Fruit fly (Drosophila melanogaster): ENCODE results near the gene twin.

The twin gene

dm6 chr3R:24230423-24231205, 8.8 kb upstream of the twin start, which contains the start of gene mask (continued):
- TF ChIP-seq D19A (tag; optimal IDR thresholded peaks at IDR 0.05) = peak; percentile 4
- no peak for TF ChIP-seq hkb (optimal IDR thresholded peaks at IDR 0.05)
- TF ChIP-seq hkb (GFP tag; IDR thresholded peaks at IDR 0.05) = peak; percentile 55; the same call in 1 of the 2 replicates
- peak; percentile 83 for TF ChIP-seq BEAF-32 (GFP tag; optimal IDR thresholded peaks at IDR 0.05)
- peak; percentile 69 for TF ChIP-seq grn (GFP tag; optimal IDR thresholded peaks at IDR 0.05)
- TF ChIP-seq HLH3B (GFP tag; IDR thresholded peaks at IDR 0.05) = peak; percentile 61
- TF ChIP-seq CG16779 (GFP tag; IDR thresholded peaks at IDR 0.05) = no peak
- TF ChIP-seq gfzf (GFP tag; optimal IDR thresholded peaks at IDR 0.05) = peak; percentile 89
- TF ChIP-seq tna (GFP tag; IDR thresholded peaks at IDR 0.05; ENCODE audit: partially characterized antibody) = no peak
- TF ChIP-seq Rx (GFP tag; IDR thresholded peaks at IDR 0.05) = peak; percentile 88
- TF ChIP-seq CG2120 (GFP tag; optimal IDR thresholded peaks at IDR 0.05) = peak; percentile 46
- TF ChIP-seq Sox102F (GFP tag; optimal IDR thresholded peaks at IDR 0.05) = no peak
- peak; percentile 83 for TF ChIP-seq Bteb2 (GFP tag; optimal IDR thresholded peaks at IDR 0.05)
- 0 out of 2 replicates have a peak, but pooled peaks have one; percentile 12 for TF ChIP-seq Awh (GFP tag; IDR thresholded peaks at IDR 0.05)
- peak; percentile 61 for TF ChIP-seq pzg (GFP tag; optimal IDR thresholded peaks at IDR 0.05)
- TF ChIP-seq zen (tag; optimal IDR thresholded peaks at IDR 0.05) = peak; percentile 37
- peak; percentile 75 for TF ChIP-seq seq (GFP tag; IDR thresholded peaks at IDR 0.05)
- peak; percentile 54 for TF ChIP-seq CG12299 (tag; optimal IDR thresholded peaks at IDR 0.05)
- TF ChIP-seq Dad (GFP tag; optimal IDR thresholded peaks at IDR 0.05) = peak; percentile 80
- peak; percentile 42; the same call in 1 of the 2 replicates for TF ChIP-seq Ada2b (GFP tag; IDR thresholded peaks at IDR 0.05)
- peak; percentile 33; the same call in 1 of the 2 replicates for TF ChIP-seq CG17612 (GFP tag; IDR thresholded peaks at IDR 0.05)
- peak; percentile 77 for TF ChIP-seq CG10431 (GFP tag; optimal IDR thresholded peaks at IDR 0.05)
- peak; percentile 92 for TF ChIP-seq CG10543 (GFP tag; optimal IDR thresholded peaks at IDR 0.05)
- TF ChIP-seq CG13123 (GFP tag; optimal IDR thresholded peaks at IDR 0.05) = peak; percentile 50
- TF ChIP-seq CG8281 (tag; optimal IDR thresholded peaks at IDR 0.05) = no peak
- peak; percentile 76 for TF ChIP-seq BtbVII (GFP tag; optimal IDR thresholded peaks at IDR 0.05)
- no peak for TF ChIP-seq sna (GFP tag; IDR thresholded peaks at IDR 0.05; ENCODE audit: partially characterized antibody)
- TF ChIP-seq vvl (GFP tag; IDR thresholded peaks at IDR 0.05) = peak; percentile 81
- peak; percentile 71 for TF ChIP-seq CG33557 (GFP tag; optimal IDR thresholded peaks at IDR 0.05)
- no peak for TF ChIP-seq pros (GFP tag; optimal IDR thresholded peaks at IDR 0.05)
- TF ChIP-seq vfl (GFP tag; optimal IDR thresholded peaks at IDR 0.05) = peak; percentile 45
- no peak; the same call in 1 of the 2 replicates for TF ChIP-seq ro (GFP tag; IDR thresholded peaks at IDR 0.05)
- peak; percentile 87 for TF ChIP-seq CG6765 (GFP tag; optimal IDR thresholded peaks at IDR 0.05)
- TF ChIP-seq Ptx1 (GFP tag; IDR thresholded peaks at IDR 0.05) = peak; percentile 70
- TF ChIP-seq CG4707 (GFP tag; optimal IDR thresholded peaks at IDR 0.05) = peak; percentile 54
- TF ChIP-seq HHEX (GFP tag; optimal IDR thresholded peaks at IDR 0.05) = peak; percentile 83
- TF ChIP-seq CG10959 (GFP tag; IDR thresholded peaks at IDR 0.05) = peak; percentile 68
- peak; percentile 76 for TF ChIP-seq YL-1 (GFP tag; optimal IDR thresholded peaks at IDR 0.05)
- TF ChIP-seq phol (tag; optimal IDR thresholded peaks at IDR 0.05) = peak; percentile 98
- peak; percentile 67 for TF ChIP-seq CG4854 (GFP tag; optimal IDR thresholded peaks at IDR 0.05)
- peak; percentile 59 for TF ChIP-seq stwl (tag; optimal IDR thresholded peaks at IDR 0.05)
- peak; percentile 66 for TF ChIP-seq Deaf1 (tag; optimal IDR thresholded peaks at IDR 0.05)
- peak in 1 of 2 experiments; percentile 62 for TF ChIP-seq tll (GFP tag; optimal IDR thresholded peaks at IDR 0.05)
- no peak for TF ChIP-seq CG3838 (GFP tag; optimal IDR thresholded peaks at IDR 0.05)
- peak; percentile 72 for TF ChIP-seq CG1024 (GFP tag; IDR thresholded peaks at IDR 0.05)
- peak; percentile 74 for TF ChIP-seq NK7.1 (GFP tag; optimal IDR thresholded peaks at IDR 0.05)
- peak; percentile 91 for TF ChIP-seq B-H2 (GFP tag; optimal IDR thresholded peaks at IDR 0.05)
- TF ChIP-seq CG30403 (GFP tag; optimal IDR thresholded peaks at IDR 0.05) = peak; percentile 70
- peak; percentile 76 for TF ChIP-seq gro (GFP tag; optimal IDR thresholded peaks at IDR 0.05)
